Fruit fly (Drosophila melanogaster) whole organism, prepupa: ENCODE results near the gene Muc68E.
A peak's percentile ranks its signal among the peaks of the same experiment; 100 is the strongest.

ENCODE experiments used
- Blimp-1 ChIP-seq: fragments of 200-800 bp; sonication (Bioruptor generic); optimal IDR thresholded peaks from 3 replicates; lab custom pipeline; 2017; ENCODE audit warnings: missing biosample characterization, missing genetic modification characterization, mild to moderate bottlenecking, moderate library complexity, missing genetic modification reagents
- CG10631 ChIP-seq: fragments of 200-800 bp; sonication (Bioruptor generic); optimal IDR thresholded peaks from 2 replicates; lab custom pipeline; 2016; ENCODE audit warnings: missing biosample characterization, missing genetic modification characterization
- CG10669 ChIP-seq: fragments of 200-800 bp; sonication (Bioruptor generic); optimal IDR thresholded peaks from 3 replicates; lab custom pipeline; 2018; ENCODE audit warnings: missing biosample characterization, mild to moderate bottlenecking, missing genetic modification characterization, moderate library complexity
- CG11294 ChIP-seq: fragments of 200-800 bp; sonication (Bioruptor generic); IDR thresholded peaks from 2 replicates; pipeline ENCODE4 v1.3.6; 2022; ENCODE audit warnings: missing biosample characterization, missing genetic modification characterization
- CG11762 ChIP-seq: fragments of 200-800 bp; sonication (Bioruptor generic); optimal IDR thresholded peaks from 3 replicates; lab custom pipeline; 2016; ENCODE audit warnings: missing biosample characterization, missing genetic modification characterization; ENCODE audit not compliant: insufficient read depth
- CG11902 ChIP-seq: fragments of 200-800 bp; sonication (Bioruptor generic); optimal IDR thresholded peaks from 3 replicates; lab custom pipeline; 2016; ENCODE audit warnings: missing biosample characterization, missing genetic modification characterization
- CG15336 ChIP-seq: fragments of 200-800 bp; sonication (Bioruptor generic); IDR thresholded peaks from 2 replicates; pipeline ENCODE4 v1.3.6; 2022; ENCODE audit warnings: missing biosample characterization, missing genetic modification characterization
- CG31627 ChIP-seq: fragments of 200-800 bp; sonication (Bioruptor generic); optimal IDR thresholded peaks from 3 replicates; lab custom pipeline; 2016; ENCODE audit warnings: missing biosample characterization, missing genetic modification characterization
- CG32006 ChIP-seq: fragments of 200-800 bp; sonication (Bioruptor generic); optimal IDR thresholded peaks from 3 replicates; lab custom pipeline; 2017; ENCODE audit warnings: missing biosample characterization, mild to moderate bottlenecking, missing genetic modification characterization
- CG34406 ChIP-seq: fragments of 200-800 bp; sonication (Bioruptor generic); optimal IDR thresholded peaks from 3 replicates; lab custom pipeline; 2016; ENCODE audit warnings: missing biosample characterization, missing genetic modification characterization
- CG3919 ChIP-seq: fragments of 200-800 bp; sonication (Bioruptor generic); optimal IDR thresholded peaks from 3 replicates; lab custom pipeline; 2016; ENCODE audit warnings: missing biosample characterization, missing genetic modification characterization
- CG6163 ChIP-seq: fragments of 200-800 bp; sonication (Bioruptor generic); IDR thresholded peaks from 3 replicates; pipeline ENCODE4 v1.3.6; 2022; ENCODE audit warnings: missing biosample characterization, missing genetic modification characterization
- CG6276 ChIP-seq: fragments of 200-800 bp; sonication (Bioruptor generic); optimal IDR thresholded peaks from 2 replicates; lab custom pipeline; 2017; ENCODE audit warnings: missing biosample characterization, mild to moderate bottlenecking, missing genetic modification characterization
- CG8119 ChIP-seq: fragments of 200-800 bp; sonication (Bioruptor generic); IDR thresholded peaks from 3 replicates; pipeline ENCODE4 v1.3.6; 2022; ENCODE audit warnings: missing biosample characterization, missing genetic modification characterization
- CG8632 ChIP-seq: fragments of 200-800 bp; sonication (Bioruptor generic); optimal IDR thresholded peaks from 3 replicates; lab custom pipeline; 2016; ENCODE audit warnings: missing biosample characterization, missing genetic modification characterization
- CG9139 ChIP-seq: fragments of 200-800 bp; sonication (Bioruptor generic); optimal IDR thresholded peaks from 3 replicates; lab custom pipeline; 2017; ENCODE audit warnings: missing biosample characterization, mild to moderate bottlenecking, missing genetic modification characterization
- Eip75B ChIP-seq: fragments of 200-800 bp; sonication (Bioruptor generic); optimal IDR thresholded peaks from 3 replicates; lab custom pipeline; 2016; ENCODE audit warnings: missing biosample characterization, missing genetic modification characterization
- Eip78C ChIP-seq: fragments of 200-800 bp; sonication (Bioruptor generic); peaks from one replicate; lab custom pipeline; 2016; ENCODE audit warnings: missing biosample characterization, missing genetic modification characterization
- Eip93F ChIP-seq: fragments of 200-800 bp; sonication (Bioruptor generic); optimal IDR thresholded peaks from 2 replicates; lab custom pipeline; 2016; ENCODE audit warnings: missing biosample characterization, mild to moderate bottlenecking, missing genetic modification characterization
- Ets21C ChIP-seq: fragments of 200-800 bp; sonication (Bioruptor generic); optimal IDR thresholded peaks from 3 replicates; lab custom pipeline; 2016; ENCODE audit warnings: missing biosample characterization, missing genetic modification characterization
- Ets96B ChIP-seq: fragments of 200-800 bp; optimal IDR thresholded peaks from 2 replicates; lab custom pipeline; 2019; ENCODE audit warnings: missing biosample characterization, mild to moderate bottlenecking, missing genetic modification characterization, moderate library complexity
- Hr39 ChIP-seq: fragments of 200-800 bp; sonication (Bioruptor generic); optimal IDR thresholded peaks from 2 replicates; lab custom pipeline; 2016; ENCODE audit warnings: missing biosample characterization, missing genetic modification characterization
- Lpt ChIP-seq: fragments of 200-800 bp; sonication (Bioruptor generic); optimal IDR thresholded peaks from 3 replicates; lab custom pipeline; 2016; ENCODE audit warnings: missing biosample characterization, missing genetic modification characterization
- Met ChIP-seq: fragments of 200-800 bp; sonication (Bioruptor generic); optimal IDR thresholded peaks from 3 replicates; lab custom pipeline; 2016; ENCODE audit warnings: missing biosample characterization, missing genetic modification characterization
- OdsH ChIP-seq: fragments of 200-800 bp; sonication (Bioruptor generic); optimal IDR thresholded peaks from 3 replicates; lab custom pipeline; 2016; ENCODE audit warnings: missing biosample characterization, missing genetic modification characterization
- Sox15 ChIP-seq: fragments of 200-800 bp; sonication (Bioruptor generic); optimal IDR thresholded peaks from 3 replicates; lab custom pipeline; 2016; ENCODE audit warnings: missing biosample characterization, missing genetic modification characterization
- cyc ChIP-seq: fragments of 200-800 bp; sonication (Bioruptor generic); optimal IDR thresholded peaks from 3 replicates; lab custom pipeline; 2016; ENCODE audit warnings: missing biosample characterization, missing genetic modification characterization
- dsx ChIP-seq: fragments of 200-800 bp; optimal IDR thresholded peaks from 3 replicates; lab custom pipeline; 2019; ENCODE audit warnings: missing biosample characterization, mild to moderate bottlenecking, missing genetic modification characterization, moderate library complexity; ENCODE audit not compliant: poor library complexity, severe bottlenecking
- eg ChIP-seq: fragments of 200-800 bp; sonication (Bioruptor generic); IDR thresholded peaks from 3 replicates; pipeline ENCODE4 v1.3.6; 2022; ENCODE audit warnings: missing biosample characterization, missing genetic modification characterization
- pdm3 ChIP-seq: fragments of 200-800 bp; sonication (Bioruptor generic); optimal IDR thresholded peaks from 3 replicates; lab custom pipeline; 2016; ENCODE audit warnings: missing biosample characterization, missing genetic modification characterization
- svp ChIP-seq: fragments of 200-800 bp; sonication (Bioruptor generic); peaks from one replicate; lab custom pipeline; 2016; ENCODE audit warnings: missing biosample characterization, missing genetic modification characterization
- topi ChIP-seq: fragments of 200-800 bp; sonication (Bioruptor generic); optimal IDR thresholded peaks from 3 replicates; lab custom pipeline; 2016; ENCODE audit warnings: missing biosample characterization, missing genetic modification characterization
- vri ChIP-seq: fragments of 200-800 bp; sonication (Bioruptor generic); optimal IDR thresholded peaks from 3 replicates; lab custom pipeline; 2016; ENCODE audit warnings: missing biosample characterization, mild to moderate bottlenecking, missing genetic modification characterization

Muc68E gene

DNA sequence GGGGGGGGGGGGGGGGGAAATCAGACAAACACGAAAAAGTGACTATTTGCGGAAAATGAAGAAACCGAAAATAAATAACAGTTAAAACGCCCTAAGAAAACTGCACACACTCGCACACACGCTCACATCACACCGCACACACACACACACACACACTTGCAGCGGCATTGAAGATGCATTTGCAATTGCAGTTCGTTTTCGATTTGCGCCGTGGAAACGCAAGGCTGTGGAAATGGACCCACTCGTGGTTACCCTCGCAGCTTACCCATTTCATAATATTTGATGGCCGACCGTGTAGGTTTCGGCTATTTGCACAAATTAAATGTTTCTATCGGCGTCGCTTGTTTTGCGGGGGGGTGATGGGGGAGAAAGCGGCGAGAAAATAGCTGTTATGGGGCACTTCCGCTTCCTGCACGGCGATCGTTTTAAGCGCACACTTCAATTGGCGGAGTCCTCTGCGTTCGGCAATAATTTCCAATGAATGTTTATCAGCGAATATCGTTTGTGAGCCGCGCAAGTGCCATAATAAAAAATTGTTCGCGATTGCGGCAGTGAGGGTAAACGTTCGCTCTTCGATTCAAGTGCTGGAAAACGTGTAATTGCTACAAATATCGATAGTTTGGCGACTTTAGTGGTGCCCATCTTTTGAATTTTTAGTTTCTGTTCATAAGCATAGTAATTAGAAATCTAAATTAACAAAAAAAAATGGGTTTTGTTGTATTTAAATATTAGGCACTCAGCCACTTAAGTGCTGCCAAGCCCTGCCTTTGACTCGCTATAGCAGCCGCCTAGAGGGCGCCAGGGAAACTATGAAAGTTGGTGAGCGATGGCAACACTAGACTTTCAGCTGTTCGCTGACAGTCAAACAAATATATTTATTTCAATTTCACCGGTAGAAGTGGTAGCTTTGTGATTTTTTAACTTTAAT lies 29.8 kb upstream of the Muc68E start, which contains the start of the genes Pop2 and CG6928 (continued):
- TF ChIP-seq Met (GFP tag; lab: Kevin White, UChicago) (peak; percentile 45), CG11762 (GFP tag; lab: Kevin White, UChicago) (no peak), Lpt (GFP tag; lab: Kevin White, UChicago) (peak; percentile 8), eg (GFP tag; lab: Robert Waterston, UW) (peak; percentile 59), Blimp-1 (GFP tag; lab: Kevin White, UChicago) (no peak), CG3919 (GFP tag; lab: Kevin White, UChicago) (no peak), Sox15 (GFP tag; lab: Kevin White, UChicago) (peak; percentile 51), Eip78C (GFP tag; lab: Kevin White, UChicago) (peak; percentile 83), svp (GFP tag; lab: Kevin White, UChicago) (no peak), CG8632 (GFP tag; lab: Kevin White, UChicago) (no peak), Eip75B (peak; percentile 55)

- TF ChIP-seq cyc (GFP tag; lab: Kevin White, UChicago) (peak; percentile 2), CG9139 (no peak)
These were observed 25.2 kb upstream of the Muc68E start, which contains the start of gene Grip163 for dm6 chr3L:11997959-11998358. Gene Grip163 (minus strand): TSS chr3L:11998138.

- TF ChIP-seq cyc (GFP tag; lab: Kevin White, UChicago) (peak; percentile 40), CG31627 (GFP tag; lab: Kevin White, UChicago) (peak; percentile 17), Sox15 (GFP tag; lab: Kevin White, UChicago) (peak; percentile 3), CG11294 (GFP tag; lab: Robert Waterston, UW) (no peak), CG15336 (no peak), CG11762 (GFP tag; lab: Kevin White, UChicago) (no peak)
These were observed 20.2 kb upstream of the Muc68E start, which contains the start of gene viaf for dm6 chr3L:11992960-11993359. Gene viaf (minus strand): TSS chr3L:11993179.

dm6 chr3L:11990436-11990835 lies 17.7 kb upstream of the Muc68E start, which contains the start of gene CG6931:
Gene CG6931 (plus strand): TSS chr3L:11990736.
- TF ChIP-seq CG34406 (no peak), Ets96B (tag; lab: Kevin White, UChicago) (no peak), Ets21C (GFP tag; lab: Kevin White, UChicago) (no peak), CG3919 (GFP tag; lab: Kevin White, UChicago) (no peak), CG11902 (no peak), CG6163 (GFP tag; lab: Robert Waterston, UW) (no peak), CG8119 (GFP tag; lab: Robert Waterston, UW) (no peak)
- TF ChIP-seq, all 60 proteins: peak for 0

DNA sequence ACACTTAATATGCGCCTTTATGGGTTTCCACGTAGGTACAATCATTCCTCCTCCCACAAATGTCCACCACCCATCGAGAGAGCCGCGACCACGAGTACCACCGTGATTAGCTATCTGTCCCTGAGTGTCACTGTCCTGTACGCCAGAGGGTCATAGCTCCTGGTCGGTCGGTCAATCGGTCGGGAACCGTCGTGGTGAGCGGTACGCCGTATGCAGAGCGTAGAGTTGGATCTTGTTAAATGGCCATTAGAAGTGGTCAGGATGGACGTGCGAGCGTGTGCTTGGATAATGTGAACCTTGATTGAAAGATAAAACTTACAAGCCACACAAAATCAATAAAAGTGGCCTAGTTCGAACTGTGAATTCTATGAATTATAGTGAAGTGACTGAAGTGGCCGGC lies 11.8 kb upstream of the Muc68E start, which contains the start of gene CG6938:
CG6938 (plus strand) TSS at position 301 of the 400 bp plus-strand sequence.
- TF ChIP-seq CG6276 (GFP tag; lab: Kevin White, UChicago) (no peak), Eip93F (no peak), Lpt (GFP tag; lab: Kevin White, UChicago) (no peak), OdsH (GFP tag; lab: Kevin White, UChicago) (no peak), CG32006 (GFP tag; lab: Kevin White, UChicago) (no peak), CG10669 (GFP tag; lab: Kevin White, UChicago) (no peak), dsx (GFP tag; lab: Kevin White, UChicago) (no peak), Hr39 (no peak)

dm6 chr3L:11975811-11976210 lies 3.0 kb upstream of the Muc68E start, which contains the start of gene CG43896:
Gene CG43896 (plus strand): TSS chr3L:11976111.
- TF ChIP-seq CG15336 (no peak), CG9139 (no peak), pdm3 (GFP tag; lab: Kevin White, UChicago) (no peak), CG8119 (GFP tag; lab: Robert Waterston, UW) (no peak), vri (no peak), CG10631 (GFP tag; lab: Kevin White, UChicago) (no peak), topi (GFP tag; lab: Kevin White, UChicago) (no peak)
